Worm (Caenorhabditis elegans) whole organism, L4 larva: ENCODE data around the gene nhr-192.
A peak's percentile ranks its signal among the peaks of the same experiment; 100 is the strongest.

Experiments used
- F37D6.2 ChIP-seq: sonication (generic microtip); optimal IDR thresholded peaks from 2 replicates; lab custom pipeline; 2016; ENCODE audit warnings: mild to moderate bottlenecking, missing genetic modification characterization, missing compliant biosample characterization
- F44E2.7 ChIP-seq: fragments of 200-800 bp; sonication (Bioruptor generic); IDR thresholded peaks from 2 replicates; pipeline ENCODE4 v2.1.2; 2022; ENCODE audit warnings: missing genetic modification characterization, missing compliant biosample characterization
- F49E8.2 ChIP-seq: sonication (generic microtip); optimal IDR thresholded peaks from 2 replicates; lab custom pipeline; 2016; ENCODE audit warnings: missing compliant biosample characterization, mild to moderate bottlenecking, missing genetic modification characterization, borderline replicate concordance
- T20F7.1 ChIP-seq: fragments of 200-800 bp; sonication (Bioruptor generic); optimal IDR thresholded peaks from 2 replicates; lab custom pipeline; 2018; ENCODE audit warnings: mild to moderate bottlenecking, missing genetic modification characterization, missing compliant biosample characterization
- Y75B8A.6 ChIP-seq: fragments of 200-800 bp; sonication (Bioruptor generic); IDR thresholded peaks from 2 replicates; pipeline ENCODE4 v1.3.6; 2022; ENCODE audit warnings: missing genetic modification reagents, missing genetic modification characterization, missing compliant biosample characterization
- ZK546.5 ChIP-seq, 2 experiments: sonication (generic microtip); optimal IDR thresholded peaks; 2 replicates each; lab custom pipeline; 2017; ENCODE audit warnings: missing biosample characterization in 2 of 2, missing genetic modification characterization in 2 of 2
- aha-1 ChIP-seq: fragments of 150-350 bp; peaks from one replicate; lab custom pipeline; 2014; ENCODE audit warnings: missing biosample characterization, missing genetic modification characterization
- aly-2 ChIP-seq: sonication (generic microtip); optimal IDR thresholded peaks from 2 replicates; lab custom pipeline; 2018; ENCODE audit warnings: missing biosample characterization, missing genetic modification characterization
- ceh-44 ChIP-seq: fragments of 200-800 bp; sonication (Bioruptor generic); IDR thresholded peaks from 2 replicates; pipeline ENCODE4 v1.3.6; 2022; ENCODE audit warnings: missing genetic modification reagents, missing genetic modification characterization, missing compliant biosample characterization
- ces-1 ChIP-seq: fragments of 150-350 bp; sonication (generic microtip); optimal IDR thresholded peaks from 4 replicates; lab custom pipeline; 2014; ENCODE audit warnings: missing biosample characterization, missing genetic modification reagents, missing genetic modification characterization
- daf-12 ChIP-seq: fragments of 150-350 bp; optimal IDR thresholded peaks from 2 replicates; lab custom pipeline; 2014; ENCODE audit warnings: missing biosample characterization, missing genetic modification reagents, missing genetic modification characterization
- daf-16 ChIP-seq, 3 experiments: sonication (generic microtip); optimal IDR thresholded peaks; 2 replicates each; lab custom pipeline; 2016 to 2017; ENCODE audit warnings: missing genetic modification characterization in 3 of 3, missing genetic modification reagents in 3 of 3, mild to moderate bottlenecking in 2 of 3, missing compliant biosample characterization in 2 of 3, missing biosample characterization in 1 of 3, moderate library complexity in 1 of 3
- dmd-6 ChIP-seq: fragments of 200-800 bp; sonication (Bioruptor generic); IDR thresholded peaks from 2 replicates; pipeline ENCODE4 v1.3.6; 2022; ENCODE audit warnings: missing genetic modification reagents, missing genetic modification characterization, missing compliant biosample characterization
- duxl-1 ChIP-seq: sonication (generic microtip); optimal IDR thresholded peaks from 2 replicates; lab custom pipeline; 2016; ENCODE audit warnings: mild to moderate bottlenecking, missing genetic modification characterization, moderate library complexity, missing compliant biosample characterization; ENCODE audit not compliant: poor library complexity
- dve-1 ChIP-seq: sonication (generic microtip); optimal IDR thresholded peaks from 2 replicates; lab custom pipeline; 2017; ENCODE audit warnings: antibody characterized with exemption, mild to moderate bottlenecking, missing genetic modification characterization, missing compliant biosample characterization; ENCODE audit not compliant: insufficient read depth
- egl-43 ChIP-seq: fragments of 200-800 bp; sonication (Bioruptor generic); IDR thresholded peaks from 2 replicates; pipeline ENCODE4 v1.3.6; 2022; ENCODE audit warnings: missing genetic modification reagents, missing genetic modification characterization, missing compliant biosample characterization
- gei-8 ChIP-seq: fragments of 200-800 bp; sonication (Bioruptor generic); optimal IDR thresholded peaks from 2 replicates; lab custom pipeline; 2018; ENCODE audit warnings: mild to moderate bottlenecking, missing genetic modification characterization, missing compliant biosample characterization
- hlh-11 ChIP-seq: fragments of 200-800 bp; sonication (Bioruptor generic); optimal IDR thresholded peaks from 2 replicates; lab custom pipeline; 2018; ENCODE audit warnings: mild to moderate bottlenecking, missing genetic modification characterization, missing compliant biosample characterization
- hlh-30 ChIP-seq: sonication (generic microtip); optimal IDR thresholded peaks from 2 replicates; lab custom pipeline; 2017; ENCODE audit warnings: antibody characterized with exemption, mild to moderate bottlenecking, missing genetic modification characterization, missing compliant biosample characterization; ENCODE audit not compliant: insufficient read depth
- hmg-1.1 ChIP-seq: fragments of 200-800 bp; sonication (Bioruptor generic); IDR thresholded peaks from 2 replicates; pipeline ENCODE4 v1.3.6; 2022; ENCODE audit warnings: missing genetic modification reagents, missing genetic modification characterization, missing compliant biosample characterization
- lin-38 ChIP-seq: fragments of 200-800 bp; sonication (Bioruptor generic); IDR thresholded peaks from 2 replicates; pipeline ENCODE4 v1.3.6; 2022; ENCODE audit warnings: missing genetic modification reagents, missing genetic modification characterization, missing compliant biosample characterization
- lsy-2 ChIP-seq, 2 experiments: fragments of 150-350 bp in 1 of 2; sonication (generic microtip) in 1 of 2; optimal IDR thresholded peaks; 2 replicates each; lab custom pipeline; 2014 to 2017; ENCODE audit warnings: missing biosample characterization in 2 of 2, missing genetic modification characterization in 2 of 2
- mdl-1 ChIP-seq, 2 experiments: fragments of 150-350 bp in 1 of 2; sonication (generic microtip) in 1 of 2; optimal IDR thresholded peaks; 2 replicates each; lab custom pipeline; 2014 to 2017; ENCODE audit warnings: missing biosample characterization in 2 of 2, missing genetic modification characterization in 2 of 2
- mep-1 ChIP-seq: fragments of 150-350 bp; sonication (generic microtip); optimal IDR thresholded peaks from 3 replicates; lab custom pipeline; 2014; ENCODE audit warnings: missing biosample characterization, missing genetic modification characterization
- mes-2 ChIP-seq: sonication (generic microtip); optimal IDR thresholded peaks from 2 replicates; lab custom pipeline; 2016; ENCODE audit warnings: missing genotype, mild to moderate bottlenecking, missing genetic modification characterization, missing compliant biosample characterization; ENCODE audit not compliant: poor library complexity, severe bottlenecking
- mxl-3 ChIP-seq: fragments of 200-800 bp; sonication (Bioruptor generic); optimal IDR thresholded peaks from 2 replicates; lab custom pipeline; 2018; ENCODE audit warnings: mild to moderate bottlenecking, missing genetic modification characterization, missing compliant biosample characterization
- nhr-10 ChIP-seq: fragments of 150-350 bp; optimal IDR thresholded peaks from 2 replicates; lab custom pipeline; 2014; ENCODE audit warnings: missing biosample characterization, missing genetic modification characterization
- nhr-11 ChIP-seq: fragments of 150-350 bp; optimal IDR thresholded peaks from 2 replicates; lab custom pipeline; 2014; ENCODE audit warnings: missing biosample characterization, missing genetic modification characterization
- nhr-111 ChIP-seq: fragments of 200-800 bp; sonication (Bioruptor generic); optimal IDR thresholded peaks from 2 replicates; lab custom pipeline; 2018; ENCODE audit warnings: mild to moderate bottlenecking, missing genetic modification characterization, missing compliant biosample characterization
- nhr-25 ChIP-seq: sonication (generic microtip); optimal IDR thresholded peaks from 2 replicates; lab custom pipeline; 2017; ENCODE audit warnings: missing genetic modification characterization, mild to moderate bottlenecking, missing compliant biosample characterization, antibody characterized with exemption, moderate library complexity, borderline replicate concordance; ENCODE audit not compliant: insufficient read depth
- nhr-28 ChIP-seq: fragments of 150-350 bp; optimal IDR thresholded peaks from 2 replicates; lab custom pipeline; 2014; ENCODE audit warnings: missing biosample characterization, missing genetic modification characterization
- nhr-41 ChIP-seq: fragments of 200-800 bp; sonication (Bioruptor generic); IDR thresholded peaks from 2 replicates; pipeline ENCODE4 v1.3.6; 2022; ENCODE audit warnings: missing genetic modification reagents, missing genetic modification characterization, missing compliant biosample characterization
- nhr-48 ChIP-seq: sonication (generic microtip); optimal IDR thresholded peaks from 2 replicates; lab custom pipeline; 2016; ENCODE audit warnings: mild to moderate bottlenecking, missing genetic modification characterization, missing compliant biosample characterization
- nhr-6 ChIP-seq: fragments of 150-350 bp; optimal IDR thresholded peaks from 2 replicates; lab custom pipeline; 2014; ENCODE audit warnings: missing biosample characterization, missing genetic modification characterization
- pha-4 ChIP-seq, 2 experiments: fragments of 150-350 bp in 1 of 2; fragments of 200-800 bp in 1 of 2; sonication (Bioruptor generic) in 1 of 2; IDR thresholded peaks in 1 of 2; optimal IDR thresholded peaks in 1 of 2; 2 replicates each; pipeline versions ENCODE4 v1.3.6 to Lab custom; 2014 to 2022; ENCODE audit warnings: missing genetic modification characterization in 2 of 2, missing genetic modification reagents in 2 of 2, missing biosample characterization in 1 of 2, missing compliant biosample characterization in 1 of 2
- php-3 ChIP-seq: fragments of 200-800 bp; sonication (Bioruptor generic); IDR thresholded peaks from 2 replicates; pipeline ENCODE4 v1.3.6; 2022; ENCODE audit warnings: missing genetic modification reagents, missing genetic modification characterization, missing compliant biosample characterization
- rbr-2 ChIP-seq: sonication (generic microtip); optimal IDR thresholded peaks from 2 replicates; lab custom pipeline; 2016; ENCODE audit warnings: missing genotype, missing genetic modification characterization, missing compliant biosample characterization
- saeg-2 ChIP-seq: fragments of 200-800 bp; sonication (Bioruptor generic); IDR thresholded peaks from 2 replicates; pipeline ENCODE4 v1.3.6; 2022; ENCODE audit warnings: missing genetic modification reagents, missing genetic modification characterization, missing compliant biosample characterization
- set-16 ChIP-seq: fragments of 200-800 bp; sonication (Bioruptor generic); IDR thresholded peaks from 2 replicates; pipeline ENCODE4 v1.3.6; 2022; ENCODE audit warnings: missing genetic modification reagents, missing genetic modification characterization, missing compliant biosample characterization
- snpc-4 ChIP-seq: fragments of 150-350 bp; optimal IDR thresholded peaks from 2 replicates; lab custom pipeline; 2014; ENCODE audit warnings: missing biosample characterization, missing genetic modification characterization
- tra-1 ChIP-seq: fragments of 200-800 bp; sonication (Bioruptor generic); IDR thresholded peaks from 2 replicates; pipeline ENCODE4 v1.3.6; 2022; ENCODE audit warnings: missing genetic modification reagents, missing genetic modification characterization, missing compliant biosample characterization
- unc-62 ChIP-seq, 3 experiments: fragments of 150-350 bp in 1 of 3; sonication (generic microtip); optimal IDR thresholded peaks in 2 of 3; peaks in 1 of 3; 1 replicate in 1 of 3; 2 replicates in 2 of 3; lab custom pipeline; 2014 to 2017; ENCODE audit warnings: missing biosample characterization in 3 of 3, missing genetic modification characterization in 3 of 3, missing genetic modification reagents in 3 of 3, missing genotype in 1 of 3
- zfp-3 ChIP-seq: fragments of 200-800 bp; sonication (Bioruptor generic); conservative IDR thresholded peaks from 2 replicates; pipeline ENCODE4 v1.3.6; 2022; ENCODE audit warnings: missing genetic modification reagents, missing genetic modification characterization, missing compliant biosample characterization
- zip-2 ChIP-seq: fragments of 150-350 bp; optimal IDR thresholded peaks from 2 replicates; lab custom pipeline; 2014; ENCODE audit warnings: missing biosample characterization, missing genetic modification characterization
- ztf-11 ChIP-seq: fragments of 150-350 bp; optimal IDR thresholded peaks from 2 replicates; lab custom pipeline; 2014; ENCODE audit warnings: missing biosample characterization, missing genetic modification characterization

nhr-192 gene

DNA sequence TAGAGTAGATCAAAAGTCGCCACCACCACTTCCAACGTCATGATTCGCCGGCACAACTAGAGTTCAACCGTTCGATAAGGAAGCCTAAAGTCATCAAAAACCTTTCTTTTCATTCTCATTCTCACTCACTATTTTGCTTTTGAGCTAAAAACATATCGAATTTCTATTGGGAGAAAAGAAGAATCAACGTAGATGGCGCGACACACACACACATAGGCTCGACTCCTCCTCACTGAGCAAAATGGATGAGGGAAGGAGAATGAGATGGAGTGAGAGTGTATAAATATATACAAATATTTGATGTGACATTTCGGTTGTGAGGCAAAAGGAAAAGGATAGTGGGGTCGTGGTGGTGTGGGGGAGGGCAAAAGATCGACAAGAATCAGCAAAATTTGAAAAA lies 25.7 kb downstream of the nhr-192 start:
- TF ChIP-seq daf-12 (tag; lab: Kevin White, UChicago) (no peak), aha-1 (tag; lab: Kevin White, UChicago) (peak; percentile 29)

- peak; percentile 67 for TF ChIP-seq dve-1 (tag; lab: Kevin White, UChicago)
- no peak for TF ChIP-seq nhr-111
- peak; percentile 69 for TF ChIP-seq mep-1 (tag; lab: Kevin White, UChicago)
- no peak for TF ChIP-seq Y75B8A.6 (GFP tag; lab: Robert Waterston, UW)
- no peak for TF ChIP-seq php-3 (GFP tag; lab: Robert Waterston, UW)
- TF ChIP-seq egl-43 (GFP tag; lab: Robert Waterston, UW), result 0 out of 2 replicates have a peak, but pooled peaks have one; percentile 8
- peak; percentile 93 for TF ChIP-seq hlh-30 (tag; lab: Kevin White, UChicago)
- peak in 1 of 2 experiments; percentile 88 for TF ChIP-seq mdl-1 (tag; optimal IDR thresholded peaks at IDR 0.05; lab: Kevin White, UChicago)
- TF ChIP-seq F49E8.2 (tag; lab: Kevin White, UChicago), result no peak
- no peak for TF ChIP-seq nhr-10 (tag; lab: Kevin White, UChicago)
- no peak for TF ChIP-seq ces-1 (GFP tag; lab: Kevin White, UChicago)
- no peak for TF ChIP-seq ztf-11 (tag; lab: Kevin White, UChicago)
- no peak for TF ChIP-seq zip-2
- peak; percentile 54 for TF ChIP-seq nhr-25 (tag; lab: Kevin White, UChicago)
- TF ChIP-seq lsy-2 (tag; optimal IDR thresholded peaks at IDR 0.05; lab: Kevin White, UChicago), result peak; percentile 4 to 86
- TF ChIP-seq T20F7.1 (GFP tag; lab: Kevin White, UChicago), result peak; percentile 3
- TF ChIP-seq rbr-2, result peak; percentile 39
- no peak for TF ChIP-seq lin-38 (GFP tag; lab: Robert Waterston, UW)
- peak in 1 of 2 experiments; percentile 80 for TF ChIP-seq unc-62 (GFP tag; optimal IDR thresholded peaks at IDR 0.05 in 1 of 2; lab: Kevin White, UChicago)
- TF ChIP-seq unc-62 (tag; optimal IDR thresholded peaks at IDR 0.05; lab: Kevin White, UChicago), result no peak
- TF ChIP-seq set-16 (GFP tag; lab: Robert Waterston, UW), result 0 out of 2 replicates have a peak, but pooled peaks have one; percentile 11
- TF ChIP-seq daf-16 (GFP tag; optimal IDR thresholded peaks at IDR 0.05; lab: Kevin White, UChicago), result peak in 1 of 2 experiments; percentile 12
- no peak for TF ChIP-seq daf-16 (tag; optimal IDR thresholded peaks at IDR 0.05; lab: Kevin White, UChicago)
- no peak for TF ChIP-seq F37D6.2
- no peak for TF ChIP-seq saeg-2
- TF ChIP-seq aly-2 (tag; lab: Kevin White, UChicago), result no peak
- TF ChIP-seq ZK546.5 (tag; optimal IDR thresholded peaks at IDR 0.05; lab: Kevin White, UChicago), result no peak
- TF ChIP-seq aha-1 (tag; lab: Kevin White, UChicago), result no peak
- peak; percentile 64 for TF ChIP-seq hmg-1.1 (GFP tag; lab: Robert Waterston, UW)
- TF ChIP-seq snpc-4 (tag; lab: Kevin White, UChicago), result no peak
- no peak for TF ChIP-seq zfp-3 (GFP tag; lab: Robert Waterston, UW)
- no peak for TF ChIP-seq ceh-44 (GFP tag; lab: Robert Waterston, UW)
- TF ChIP-seq pha-4 (GFP tag; IDR thresholded peaks at IDR 0.05; lab: Robert Waterston, UW), result peak; percentile 41
- no peak for TF ChIP-seq pha-4 (tag; optimal IDR thresholded peaks at IDR 0.05; lab: Kevin White, UChicago)
- TF ChIP-seq nhr-48, result peak; percentile 63
- TF ChIP-seq dmd-6 (GFP tag; lab: Robert Waterston, UW), result peak; percentile 66
- peak; percentile 3 for TF ChIP-seq gei-8
- TF ChIP-seq F44E2.7, result no peak
- peak; percentile 61; the same call in 1 of the 2 replicates for TF ChIP-seq tra-1
- TF ChIP-seq nhr-41 (GFP tag; lab: Robert Waterston, UW), result no peak
- TF ChIP-seq mes-2 (tag; lab: Kevin White, UChicago), result peak; percentile 51
- TF ChIP-seq mxl-3, result peak; percentile 59
- TF ChIP-seq nhr-6 (tag; lab: Kevin White, UChicago), result peak; percentile 76
- peak; percentile 81 for TF ChIP-seq hlh-11
- TF ChIP-seq nhr-11, result peak; percentile 70
- TF ChIP-seq nhr-28 (tag; lab: Kevin White, UChicago), result peak; percentile 69
- TF ChIP-seq duxl-1 (tag; lab: Kevin White, UChicago), result no peak
Measured at ce11 chrV:10043234-10043796, 27.1 kb downstream of the nhr-192 start, which contains the start of gene T06E8.8. T06E8.8 (plus strand) TSS chrV:10043746.
